Worm (Caenorhabditis elegans) whole organism, L4 larva: ENCODE measurements around the gene clec-133.

Experiments used
- R02D3.7 ChIP-seq: fragments of 150-350 bp; sonication (generic microtip); optimal IDR thresholded peaks from 3 replicates; lab custom pipeline; 2014; ENCODE audit warnings: missing biosample characterization, missing genetic modification characterization
- Y5F2A.4 ChIP-seq: fragments of 200-800 bp; sonication (Bioruptor generic); optimal IDR thresholded peaks from 2 replicates; lab custom pipeline; 2018; ENCODE audit warnings: mild to moderate bottlenecking, missing genetic modification characterization, missing compliant biosample characterization
- ZK337.2 ChIP-seq: fragments of 200-800 bp; sonication (Bioruptor generic); IDR thresholded peaks from 2 replicates; pipeline ENCODE4 v1.3.6; 2022; ENCODE audit warnings: missing genetic modification reagents, missing genetic modification characterization, missing compliant biosample characterization
- aha-1 ChIP-seq: fragments of 150-350 bp; peaks from one replicate; lab custom pipeline; 2014; ENCODE audit warnings: missing biosample characterization, missing genetic modification characterization
- arid-1 ChIP-seq: fragments of 200-800 bp; sonication (Bioruptor generic); conservative IDR thresholded peaks from 2 replicates; pipeline ENCODE4 v1.3.6; 2022; ENCODE audit warnings: missing genetic modification reagents, missing genetic modification characterization, missing compliant biosample characterization
- attf-4 ChIP-seq: sonication (generic microtip); optimal IDR thresholded peaks from 3 replicates; lab custom pipeline; 2017; ENCODE audit warnings: missing biosample characterization, missing genetic modification characterization
- ceh-32 ChIP-seq: sonication (generic microtip); optimal IDR thresholded peaks from 2 replicates; lab custom pipeline; 2016; ENCODE audit warnings: mild to moderate bottlenecking, missing genetic modification characterization, missing compliant biosample characterization; ENCODE audit not compliant: poor library complexity
- ceh-44 ChIP-seq: fragments of 200-800 bp; sonication (Bioruptor generic); IDR thresholded peaks from 2 replicates; pipeline ENCODE4 v1.3.6; 2022; ENCODE audit warnings: missing genetic modification reagents, missing genetic modification characterization, missing compliant biosample characterization
- cey-2 ChIP-seq: sonication (generic microtip); optimal IDR thresholded peaks from 3 replicates; lab custom pipeline; 2017; ENCODE audit warnings: missing genetic modification characterization, mild to moderate bottlenecking, missing compliant biosample characterization, antibody characterized with exemption, borderline replicate concordance; ENCODE audit not compliant: insufficient read depth
- dpl-1 ChIP-seq: fragments of 150-350 bp; optimal IDR thresholded peaks from 2 replicates; lab custom pipeline; 2014; ENCODE audit warnings: missing biosample characterization, missing genetic modification reagents, missing genetic modification characterization
- duxl-1 ChIP-seq: sonication (generic microtip); optimal IDR thresholded peaks from 2 replicates; lab custom pipeline; 2016; ENCODE audit warnings: mild to moderate bottlenecking, missing genetic modification characterization, moderate library complexity, missing compliant biosample characterization; ENCODE audit not compliant: poor library complexity
- egl-27 ChIP-seq: sonication (generic microtip); optimal IDR thresholded peaks from 3 replicates; lab custom pipeline; 2017; ENCODE audit warnings: missing biosample characterization, missing genetic modification reagents, missing genetic modification characterization
- fkh-10 ChIP-seq: fragments of 150-350 bp; optimal IDR thresholded peaks from 2 replicates; lab custom pipeline; 2014; ENCODE audit warnings: missing biosample characterization, missing genetic modification reagents, missing genetic modification characterization
- gei-8 ChIP-seq: fragments of 200-800 bp; sonication (Bioruptor generic); optimal IDR thresholded peaks from 2 replicates; lab custom pipeline; 2018; ENCODE audit warnings: mild to moderate bottlenecking, missing genetic modification characterization, missing compliant biosample characterization
- lim-7 ChIP-seq: fragments of 200-800 bp; sonication (Bioruptor generic); IDR thresholded peaks from 2 replicates; pipeline ENCODE4 v1.3.6; 2022; ENCODE audit warnings: missing genetic modification characterization, missing compliant biosample characterization
- lin-1 ChIP-seq: fragments of 200-800 bp; sonication (Bioruptor generic); IDR thresholded peaks from 2 replicates; pipeline ENCODE4 v1.3.6; 2022; ENCODE audit warnings: missing genetic modification reagents, missing genetic modification characterization, missing compliant biosample characterization
- lin-29 ChIP-seq: fragments of 200-800 bp; sonication (Bioruptor generic); IDR thresholded peaks from 2 replicates; pipeline ENCODE4 v1.3.6; 2022; ENCODE audit warnings: missing genetic modification reagents, missing genetic modification characterization, missing compliant biosample characterization
- madf-9 ChIP-seq: fragments of 200-800 bp; sonication (Bioruptor generic); conservative IDR thresholded peaks from 2 replicates; pipeline ENCODE4 v1.3.6; 2022; ENCODE audit warnings: missing genetic modification reagents, missing genetic modification characterization, missing compliant biosample characterization
- mes-2 ChIP-seq: sonication (generic microtip); optimal IDR thresholded peaks from 2 replicates; lab custom pipeline; 2016; ENCODE audit warnings: missing genotype, mild to moderate bottlenecking, missing genetic modification characterization, missing compliant biosample characterization; ENCODE audit not compliant: poor library complexity, severe bottlenecking
- mxl-3 ChIP-seq: fragments of 200-800 bp; sonication (Bioruptor generic); optimal IDR thresholded peaks from 2 replicates; lab custom pipeline; 2018; ENCODE audit warnings: mild to moderate bottlenecking, missing genetic modification characterization, missing compliant biosample characterization
- nhr-25 ChIP-seq: sonication (generic microtip); optimal IDR thresholded peaks from 2 replicates; lab custom pipeline; 2017; ENCODE audit warnings: missing genetic modification characterization, mild to moderate bottlenecking, missing compliant biosample characterization, antibody characterized with exemption, moderate library complexity, borderline replicate concordance; ENCODE audit not compliant: insufficient read depth
- nhr-28 ChIP-seq: fragments of 150-350 bp; optimal IDR thresholded peaks from 2 replicates; lab custom pipeline; 2014; ENCODE audit warnings: missing biosample characterization, missing genetic modification characterization
- nhr-76 ChIP-seq: fragments of 150-350 bp; optimal IDR thresholded peaks from 2 replicates; lab custom pipeline; 2014; ENCODE audit warnings: missing biosample characterization, missing genetic modification characterization
- nhr-77 ChIP-seq: fragments of 150-350 bp; optimal IDR thresholded peaks from 2 replicates; lab custom pipeline; 2014; ENCODE audit warnings: missing biosample characterization, missing genetic modification characterization
- pha-4 ChIP-seq, 2 experiments: fragments of 150-350 bp in 1 of 2; fragments of 200-800 bp in 1 of 2; sonication (Bioruptor generic) in 1 of 2; IDR thresholded peaks in 1 of 2; optimal IDR thresholded peaks in 1 of 2; 2 replicates each; pipeline versions ENCODE4 v1.3.6 to Lab custom; 2014 to 2022; ENCODE audit warnings: missing genetic modification characterization in 2 of 2, missing genetic modification reagents in 2 of 2, missing biosample characterization in 1 of 2, missing compliant biosample characterization in 1 of 2
- pqm-1 ChIP-seq: sonication (generic microtip); optimal IDR thresholded peaks from 2 replicates; lab custom pipeline; 2017; ENCODE audit warnings: missing biosample characterization, missing genetic modification characterization
- rbr-2 ChIP-seq: sonication (generic microtip); optimal IDR thresholded peaks from 2 replicates; lab custom pipeline; 2016; ENCODE audit warnings: missing genotype, missing genetic modification characterization, missing compliant biosample characterization
- sdz-12 ChIP-seq: fragments of 200-800 bp; sonication (Bioruptor generic); optimal IDR thresholded peaks from 2 replicates; lab custom pipeline; 2018; ENCODE audit warnings: mild to moderate bottlenecking, missing genetic modification characterization, missing compliant biosample characterization
- set-16 ChIP-seq: fragments of 200-800 bp; sonication (Bioruptor generic); IDR thresholded peaks from 2 replicates; pipeline ENCODE4 v1.3.6; 2022; ENCODE audit warnings: missing genetic modification reagents, missing genetic modification characterization, missing compliant biosample characterization
- spr-1 ChIP-seq: sonication (generic microtip); optimal IDR thresholded peaks from 2 replicates; lab custom pipeline; 2016; ENCODE audit warnings: mild to moderate bottlenecking, missing genetic modification characterization, missing compliant biosample characterization
- spr-3 ChIP-seq: fragments of 200-800 bp; sonication (Bioruptor generic); optimal IDR thresholded peaks from 2 replicates; lab custom pipeline; 2018; ENCODE audit warnings: mild to moderate bottlenecking, missing genetic modification characterization, missing compliant biosample characterization
- unc-62 ChIP-seq, 3 experiments: fragments of 150-350 bp in 1 of 3; sonication (generic microtip); optimal IDR thresholded peaks in 2 of 3; peaks in 1 of 3; 1 replicate in 1 of 3; 2 replicates in 2 of 3; lab custom pipeline; 2014 to 2017; ENCODE audit warnings: missing biosample characterization in 3 of 3, missing genetic modification characterization in 3 of 3, missing genetic modification reagents in 3 of 3, missing genotype in 1 of 3
- zag-1 ChIP-seq: fragments of 150-350 bp; optimal IDR thresholded peaks from 2 replicates; lab custom pipeline; 2014; ENCODE audit warnings: missing biosample characterization, missing genetic modification characterization
- zip-2 ChIP-seq: fragments of 150-350 bp; optimal IDR thresholded peaks from 2 replicates; lab custom pipeline; 2014; ENCODE audit warnings: missing biosample characterization, missing genetic modification characterization
- ztf-11 ChIP-seq: fragments of 150-350 bp; optimal IDR thresholded peaks from 2 replicates; lab custom pipeline; 2014; ENCODE audit warnings: missing biosample characterization, missing genetic modification characterization
- ztf-7 ChIP-seq: fragments of 150-350 bp; optimal IDR thresholded peaks from 2 replicates; lab custom pipeline; 2014; ENCODE audit warnings: missing biosample characterization, missing genetic modification characterization

Gene clec-133

ce11 chrII:3595339-3595738 lies 17.1 kb downstream of the clec-133 start, which contains the start of gene Y49F6A.12:
TSS of gene Y49F6A.12 (plus strand) at chrII:3595639.
- TF ChIP-seq dpl-1 = no peak
- TF ChIP-seq rbr-2 (tag; lab: Kevin White, UChicago) = no peak
- TF ChIP-seq arid-1 (GFP tag; lab: Robert Waterston, UW) = no peak
- TF ChIP-seq mxl-3 (GFP tag; lab: Kevin White, UChicago) = no peak
- no peak for TF ChIP-seq spr-3 (GFP tag; lab: Kevin White, UChicago)
- no peak for TF ChIP-seq attf-4 (tag; lab: Kevin White, UChicago)
- no peak for TF ChIP-seq aha-1 (tag; lab: Kevin White, UChicago)
- no peak for TF ChIP-seq egl-27 (tag; lab: Kevin White, UChicago)
- TF ChIP-seq cey-2 (tag; lab: Kevin White, UChicago) = no peak
- no peak for TF ChIP-seq ztf-7 (tag; lab: Kevin White, UChicago)

DNA sequence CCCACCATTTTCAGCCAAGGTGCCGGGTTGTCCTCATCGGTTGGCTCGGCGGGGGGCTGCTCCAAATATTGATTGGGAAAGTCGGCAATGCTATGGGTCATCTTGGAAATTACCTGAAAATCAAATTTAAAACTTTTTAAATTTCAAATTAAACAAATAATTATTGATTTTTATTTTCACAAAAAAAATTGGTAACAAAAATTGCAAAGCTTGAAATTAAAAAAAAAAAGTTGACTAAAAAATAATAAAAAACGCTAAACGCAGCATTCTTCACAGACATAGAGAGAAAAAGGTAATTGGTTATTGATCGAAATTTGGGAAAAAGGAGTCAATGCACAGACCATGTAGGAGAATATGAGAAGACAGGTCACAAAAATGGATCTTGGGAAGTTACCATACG lies 20.5 kb downstream of the clec-133 start, which contains the start of gene Y49F6A.11:
Gene Y49F6A.11, minus strand, starts transcription at position 101 of the 400 bp plus-strand sequence.
- TF ChIP-seq cey-2 (tag; lab: Kevin White, UChicago) (no peak), ceh-44 (GFP tag; lab: Robert Waterston, UW) (no peak), fkh-10 (GFP tag; lab: Kevin White, UChicago) (no peak)

- TF ChIP-seq pha-4 (GFP tag; IDR thresholded peaks at IDR 0.05; lab: Robert Waterston, UW) = no peak
- TF ChIP-seq pha-4 (tag; optimal IDR thresholded peaks at IDR 0.05; lab: Kevin White, UChicago) = no peak
- peak; percentile 76 for TF ChIP-seq set-16 (GFP tag; lab: Robert Waterston, UW)
- no peak for TF ChIP-seq lin-29 (GFP tag; lab: Robert Waterston, UW)
Observed at ce11 chrII:3604578-3604977, 26.4 kb downstream of the clec-133 start.

- no peak for TF ChIP-seq spr-1 (tag; lab: Kevin White, UChicago)
- no peak for TF ChIP-seq nhr-76 (tag; lab: Kevin White, UChicago)
- TF ChIP-seq ztf-11 (tag; lab: Kevin White, UChicago) = no peak
- TF ChIP-seq nhr-25 (tag; lab: Kevin White, UChicago) = no peak
- no peak for TF ChIP-seq gei-8 (GFP tag; lab: Kevin White, UChicago)
- TF ChIP-seq madf-9 (GFP tag; lab: Robert Waterston, UW) = no peak
- no peak for TF ChIP-seq pqm-1 (tag; lab: Kevin White, UChicago)
- no peak for TF ChIP-seq lin-1
- no peak for TF ChIP-seq ceh-32
- TF ChIP-seq aha-1 (tag; lab: Kevin White, UChicago) = no peak
- TF ChIP-seq lim-7 (GFP tag; lab: Robert Waterston, UW) = no peak
- no peak for TF ChIP-seq unc-62 (GFP tag; optimal IDR thresholded peaks at IDR 0.05 in 1 of 2; lab: Kevin White, UChicago)
- TF ChIP-seq unc-62 (tag; optimal IDR thresholded peaks at IDR 0.05; lab: Kevin White, UChicago) = no peak
- TF ChIP-seq R02D3.7 (tag; lab: Kevin White, UChicago) = no peak
- no peak for TF ChIP-seq nhr-28
- no peak for TF ChIP-seq Y5F2A.4
- TF ChIP-seq zag-1 (tag; lab: Kevin White, UChicago) = no peak
- TF ChIP-seq ZK337.2 = no peak
Observed at ce11 chrII:3609764-3610163, 31.5 kb downstream of the clec-133 start, which contains the start of gene Y49F6A.5. TSS of gene Y49F6A.5 (minus strand) at chrII:3609864.

ce11 chrII:3616615-3617014 lies 38.4 kb downstream of the clec-133 start:
- TF ChIP-seq attf-4 (tag; lab: Kevin White, UChicago) (no peak), duxl-1 (tag; lab: Kevin White, UChicago) (peak; percentile 86), zip-2 (tag; lab: Kevin White, UChicago) (no peak), Y5F2A.4 (no peak), mes-2 (tag; lab: Kevin White, UChicago) (peak; percentile 1), unc-62 (GFP tag; optimal IDR thresholded peaks at IDR 0.05 in 1 of 2; lab: Kevin White, UChicago) (peak in 1 of 2 experiments; percentile 5), unc-62 (tag; optimal IDR thresholded peaks at IDR 0.05; lab: Kevin White, UChicago) (no peak), sdz-12 (GFP tag; lab: Kevin White, UChicago) (no peak), nhr-77 (tag; lab: Kevin White, UChicago) (no peak)
- TF ChIP-seq, all 104 proteins: peak for 3
